Worm (Caenorhabditis elegans) whole organism, L4/young adult: ENCODE data around the gene B0393.9.

Experiments
- W03F9.2 ChIP-seq: fragments of 150-350 bp; optimal IDR thresholded peaks from 2 replicates; lab custom pipeline; 2014; ENCODE audit warnings: missing biosample characterization, missing genetic modification characterization
- dao-5 ChIP-seq: sonication (generic microtip); optimal IDR thresholded peaks from 2 replicates; lab custom pipeline; 2016; ENCODE audit warnings: missing genotype, missing genetic modification characterization, moderate library complexity, missing compliant biosample characterization
- him-1 ChIP-seq: sonication (generic microtip); optimal IDR thresholded peaks from 2 replicates; lab custom pipeline; 2016; ENCODE audit warnings: missing genotype, missing genetic modification reagents, missing genetic modification characterization, missing compliant biosample characterization

- no peak for TF ChIP-seq him-1 (tag; lab: Kevin White, UChicago)
- no peak for TF ChIP-seq dao-5
- TF ChIP-seq W03F9.2 (tag; lab: Kevin White, UChicago) = no peak
These were observed 12.7 kb upstream of the B0393.9 start, which contains the start of gene mip-1 for ce11 chrIII:4792560-4793136.
